Worm (Caenorhabditis elegans) whole organism, late embryonic: ENCODE results near the gene cyp-13B1.

Experiments used
- C08G9.2 ChIP-seq: sonication (generic microtip); optimal IDR thresholded peaks from 2 replicates; lab custom pipeline; 2016; ENCODE audit warnings: mild to moderate bottlenecking, missing genetic modification characterization, moderate library complexity, missing compliant biosample characterization
- C38D4.7 ChIP-seq: fragments of 200-800 bp; sonication (Bioruptor generic); optimal IDR thresholded peaks from 2 replicates; lab custom pipeline; 2018; ENCODE audit warnings: mild to moderate bottlenecking, missing genetic modification characterization, moderate library complexity, missing compliant biosample characterization
- K09A11.1 ChIP-seq: sonication (generic microtip); optimal IDR thresholded peaks from 2 replicates; lab custom pipeline; 2017; ENCODE audit warnings: antibody characterized with exemption, mild to moderate bottlenecking, missing genetic modification characterization, missing compliant biosample characterization; ENCODE audit not compliant: insufficient read depth
- Y22D7AL.16 ChIP-seq: sonication (generic microtip); optimal IDR thresholded peaks from 2 replicates; lab custom pipeline; 2016; ENCODE audit warnings: missing genetic modification characterization, missing compliant biosample characterization
- ahr-1 ChIP-seq: sonication (generic microtip); optimal IDR thresholded peaks from 2 replicates; lab custom pipeline; 2016; ENCODE audit warnings: missing genetic modification characterization, missing compliant biosample characterization
- ceh-2 ChIP-seq: sonication (generic microtip); optimal IDR thresholded peaks from 2 replicates; lab custom pipeline; 2016; ENCODE audit warnings: missing genotype, missing genetic modification characterization, missing compliant biosample characterization
- ceh-22 ChIP-seq: sonication (generic microtip); optimal IDR thresholded peaks from 2 replicates; lab custom pipeline; 2017; ENCODE audit warnings: missing biosample characterization, missing genetic modification characterization
- ceh-24 ChIP-seq: sonication (generic microtip); optimal IDR thresholded peaks from 2 replicates; lab custom pipeline; 2016; ENCODE audit warnings: mild to moderate bottlenecking, missing genetic modification characterization, missing compliant biosample characterization
- ceh-30 ChIP-seq: fragments of 150-350 bp; optimal IDR thresholded peaks from 2 replicates; lab custom pipeline; 2014; ENCODE audit warnings: missing biosample characterization, missing genetic modification characterization
- ceh-34 ChIP-seq: sonication (generic microtip); optimal IDR thresholded peaks from 2 replicates; lab custom pipeline; 2016; ENCODE audit warnings: mild to moderate bottlenecking, missing genetic modification characterization, missing compliant biosample characterization
- ceh-45 ChIP-seq: fragments of 200-800 bp; sonication (Bioruptor generic); IDR thresholded peaks from 2 replicates; pipeline ENCODE4 v1.3.6; 2022; ENCODE audit warnings: missing genetic modification reagents, missing genetic modification characterization, missing compliant biosample characterization
- ceh-9 ChIP-seq: sonication (generic microtip); optimal IDR thresholded peaks from 2 replicates; lab custom pipeline; 2016; ENCODE audit warnings: mild to moderate bottlenecking, missing genetic modification characterization, inconsistent platforms, missing compliant biosample characterization
- che-1 ChIP-seq: sonication (generic microtip); optimal IDR thresholded peaks from 2 replicates; lab custom pipeline; 2016; ENCODE audit warnings: mild to moderate bottlenecking, missing genetic modification characterization, missing compliant biosample characterization
- dve-1 ChIP-seq: sonication (generic microtip); optimal IDR thresholded peaks from 2 replicates; lab custom pipeline; 2017; ENCODE audit warnings: antibody characterized with exemption, mild to moderate bottlenecking, missing genetic modification characterization, missing compliant biosample characterization
- elt-2 ChIP-seq: sonication (generic microtip); optimal IDR thresholded peaks from 2 replicates; lab custom pipeline; 2016; ENCODE audit warnings: missing genetic modification reagents, missing genetic modification characterization, missing compliant biosample characterization
- eyg-1 ChIP-seq: sonication (generic microtip); optimal IDR thresholded peaks from 2 replicates; lab custom pipeline; 2016; ENCODE audit warnings: missing genotype, missing genetic modification characterization, missing compliant biosample characterization
- fax-1 ChIP-seq: sonication (generic microtip); optimal IDR thresholded peaks from 2 replicates; lab custom pipeline; 2016; ENCODE audit warnings: missing genotype, missing genetic modification characterization, missing compliant biosample characterization
- fkh-10 ChIP-seq: fragments of 150-350 bp; optimal IDR thresholded peaks from 2 replicates; lab custom pipeline; 2014; ENCODE audit warnings: missing biosample characterization, missing genetic modification reagents, missing genetic modification characterization
- hlh-15 ChIP-seq: sonication (generic microtip); optimal IDR thresholded peaks from 2 replicates; lab custom pipeline; 2016; ENCODE audit warnings: missing genetic modification characterization, missing compliant biosample characterization
- hlh-30 ChIP-seq: sonication (generic microtip); optimal IDR thresholded peaks from 2 replicates; lab custom pipeline; 2017; ENCODE audit warnings: antibody characterized with exemption, missing genetic modification characterization, missing compliant biosample characterization; ENCODE audit not compliant: insufficient read depth
- hlh-6 ChIP-seq: sonication (generic microtip); optimal IDR thresholded peaks from 2 replicates; lab custom pipeline; 2016; ENCODE audit warnings: missing genotype, missing genetic modification characterization, missing compliant biosample characterization
- hlh-8 ChIP-seq: sonication (generic microtip); optimal IDR thresholded peaks from 2 replicates; lab custom pipeline; 2016; ENCODE audit warnings: missing genotype, missing genetic modification characterization, missing compliant biosample characterization
- nfya-1 ChIP-seq: sonication (generic microtip); optimal IDR thresholded peaks from 2 replicates; lab custom pipeline; 2017; ENCODE audit warnings: missing genetic modification characterization, mild to moderate bottlenecking, missing compliant biosample characterization, antibody characterized with exemption, moderate library complexity
- pag-3 ChIP-seq: sonication (generic microtip); optimal IDR thresholded peaks from 2 replicates; lab custom pipeline; 2016; ENCODE audit warnings: missing compliant biosample characterization, missing genetic modification characterization, borderline replicate concordance
- pat-9 ChIP-seq: fragments of 200-800 bp; sonication (Bioruptor generic); optimal IDR thresholded peaks from 2 replicates; lab custom pipeline; 2018; ENCODE audit warnings: mild to moderate bottlenecking, missing genetic modification characterization, moderate library complexity, missing compliant biosample characterization
- pax-1 ChIP-seq: fragments of 150-350 bp; optimal IDR thresholded peaks from 2 replicates; lab custom pipeline; 2014; ENCODE audit warnings: missing biosample characterization, missing genetic modification characterization
- pqm-1 ChIP-seq: sonication (generic microtip); optimal IDR thresholded peaks from 2 replicates; lab custom pipeline; 2016; ENCODE audit warnings: missing genetic modification characterization, missing compliant biosample characterization
- pros-1 ChIP-seq: fragments of 150-350 bp; optimal IDR thresholded peaks from 2 replicates; lab custom pipeline; 2014; ENCODE audit warnings: missing biosample characterization, missing genetic modification reagents, missing genetic modification characterization
- sdc-2 ChIP-seq: sonication (generic microtip); optimal IDR thresholded peaks from 2 replicates; lab custom pipeline; 2016; ENCODE audit warnings: missing genotype, missing genetic modification characterization, missing compliant biosample characterization
- ttx-3 ChIP-seq: sonication (generic microtip); optimal IDR thresholded peaks from 2 replicates; lab custom pipeline; 2016; ENCODE audit warnings: missing genetic modification reagents, missing genetic modification characterization, missing compliant biosample characterization
- unc-3 ChIP-seq, 2 experiments: fragments of 200-800 bp in 1 of 2; sonication (Bioruptor generic) in 1 of 2; sonication (generic microtip) in 1 of 2; conservative IDR thresholded peaks in 1 of 2; optimal IDR thresholded peaks in 1 of 2; 2 replicates each; pipeline versions ENCODE4 v1.3.6 to Lab custom; 2016 to 2022; ENCODE audit warnings: missing compliant biosample characterization in 2 of 2, missing genetic modification characterization in 2 of 2, missing genetic modification reagents in 1 of 2
- unc-55 ChIP-seq: sonication (generic microtip); optimal IDR thresholded peaks from 2 replicates; lab custom pipeline; 2017; ENCODE audit warnings: missing biosample characterization, missing genetic modification reagents, missing genetic modification characterization

Gene cyp-13B1

DNA sequence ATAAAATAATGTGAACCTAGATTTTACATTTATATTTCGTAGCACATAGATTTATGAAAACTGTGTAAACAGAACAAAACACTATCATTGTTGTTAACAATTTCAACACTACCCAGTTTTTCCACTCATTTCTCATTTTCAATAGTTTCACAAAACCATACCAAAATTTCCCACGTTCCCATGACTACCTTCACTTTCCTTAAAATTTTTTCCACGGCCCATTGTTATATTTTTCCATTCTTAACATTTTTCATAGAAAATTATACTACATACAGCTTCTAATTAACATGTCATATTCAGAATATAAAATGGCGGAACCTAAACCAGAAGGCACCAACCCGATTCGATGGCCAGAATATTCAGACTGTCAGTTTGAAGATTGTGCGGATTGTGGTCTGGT lies 7.7 kb downstream of the cyp-13B1 start, which contains the start of gene F02C12.1:
Gene F02C12.1, plus strand, starts transcription at position 301 of the 400 bp plus-strand sequence.
- TF ChIP-seq Y22D7AL.16 (tag; lab: Kevin White, UChicago) (no peak), unc-55 (GFP tag; lab: Kevin White, UChicago) (no peak), pax-1 (no peak), fax-1 (no peak), ceh-34 (no peak), pros-1 (tag; lab: Kevin White, UChicago) (no peak), pqm-1 (tag; lab: Kevin White, UChicago) (no peak), hlh-15 (no peak), eyg-1 (tag; lab: Kevin White, UChicago) (no peak), pat-9 (tag; lab: Kevin White, UChicago) (no peak), ceh-45 (no peak), K09A11.1 (tag; lab: Kevin White, UChicago) (no peak), elt-2 (tag; lab: Kevin White, UChicago) (no peak)

DNA sequence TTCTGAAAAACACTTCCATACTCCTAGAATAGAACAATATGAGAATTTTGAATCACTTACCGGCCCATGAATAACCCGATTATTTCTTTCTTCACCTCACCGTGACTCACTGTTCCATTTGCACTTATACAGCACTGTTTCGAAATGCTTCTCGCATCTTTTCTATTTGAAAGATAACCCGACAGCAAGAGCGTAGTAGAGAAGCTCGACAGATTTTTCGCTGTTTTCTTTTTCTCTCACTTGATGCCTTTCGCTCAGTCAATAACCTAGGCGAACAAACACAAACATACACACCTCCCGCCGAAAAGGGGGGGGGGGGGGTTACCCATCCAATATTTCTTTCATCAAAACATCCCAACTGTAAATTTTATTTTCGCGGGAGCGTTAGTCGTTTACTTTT lies 8.1 kb downstream of the cyp-13B1 start:
- TF ChIP-seq che-1 (no peak), pax-1 (peak; percentile 21)

DNA sequence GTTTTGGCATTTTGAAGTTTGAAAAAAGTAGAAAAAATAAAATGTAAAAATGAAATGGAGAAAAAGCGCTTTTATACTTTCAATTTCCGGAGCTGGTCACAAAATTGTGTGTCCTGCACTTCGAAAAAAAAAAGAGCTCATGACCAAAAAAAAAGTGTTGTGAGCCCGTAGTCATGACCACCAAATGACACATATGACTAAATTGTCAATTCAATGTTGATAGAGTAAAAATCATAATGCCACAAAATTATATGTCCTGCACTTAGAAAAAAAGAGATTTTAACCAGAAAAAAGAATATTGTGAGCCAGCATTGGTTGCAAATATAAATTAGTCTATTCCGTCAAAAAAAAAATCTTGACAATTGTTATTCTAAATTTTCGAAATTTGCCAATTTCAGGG lies 10.2 kb downstream of the cyp-13B1 start, which contains the start of gene F02C12.2:
Gene F02C12.2, minus strand, starts transcription at position 101 of the 400 bp plus-strand sequence.
- no peak for TF ChIP-seq ceh-22 (tag; lab: Kevin White, UChicago)
- TF ChIP-seq ceh-34, result no peak
- no peak for TF ChIP-seq fkh-10

DNA sequence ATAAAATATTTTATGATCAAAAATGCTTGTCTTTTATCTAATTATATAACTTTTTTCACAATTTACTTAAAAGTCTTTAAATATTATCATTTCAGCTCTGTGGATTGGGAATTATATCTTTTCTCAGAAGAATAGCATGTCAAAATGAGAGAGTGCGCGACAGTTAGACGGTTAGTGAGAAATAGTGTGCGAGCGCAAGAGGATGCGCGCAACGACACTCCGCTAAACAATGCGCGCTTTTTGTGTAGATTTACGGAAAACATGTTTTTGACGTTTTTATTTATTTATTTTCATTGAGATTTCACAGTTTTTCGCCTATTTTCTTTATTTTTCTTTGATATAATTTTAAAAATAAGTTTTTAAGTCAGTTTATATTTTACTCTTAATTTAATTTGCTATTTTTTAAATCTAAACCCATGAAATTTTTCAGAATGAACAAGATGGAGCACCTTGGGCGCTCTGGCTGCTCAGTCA lies 12.9 kb downstream of the cyp-13B1 start, which contains the start of gene F02C12.3:
Gene F02C12.3, plus strand, starts transcription at position 424 of the 474 bp plus-strand sequence.
- TF ChIP-seq unc-55 (GFP tag; lab: Kevin White, UChicago), result peak; percentile 35
- TF ChIP-seq ceh-34, result no peak
- no peak for TF ChIP-seq hlh-15
- TF ChIP-seq dve-1 (tag; lab: Kevin White, UChicago), result peak; percentile 51
- no peak for TF ChIP-seq unc-3 (GFP tag; conservative IDR thresholded peaks at IDR 0.05; lab: Robert Waterston, UW)
- TF ChIP-seq unc-3 (tag; optimal IDR thresholded peaks at IDR 0.05; lab: Kevin White, UChicago), result no peak
- peak; percentile 58 for TF ChIP-seq nfya-1 (tag; lab: Kevin White, UChicago)
- no peak for TF ChIP-seq hlh-30 (tag; lab: Kevin White, UChicago)
- TF ChIP-seq pax-1, result peak; percentile 60
- TF ChIP-seq sdc-2, result peak; percentile 28
- no peak for TF ChIP-seq pros-1 (tag; lab: Kevin White, UChicago)
- no peak for TF ChIP-seq eyg-1 (tag; lab: Kevin White, UChicago)
- no peak for TF ChIP-seq ceh-30
- TF ChIP-seq, all 69 proteins: peak for 5

DNA sequence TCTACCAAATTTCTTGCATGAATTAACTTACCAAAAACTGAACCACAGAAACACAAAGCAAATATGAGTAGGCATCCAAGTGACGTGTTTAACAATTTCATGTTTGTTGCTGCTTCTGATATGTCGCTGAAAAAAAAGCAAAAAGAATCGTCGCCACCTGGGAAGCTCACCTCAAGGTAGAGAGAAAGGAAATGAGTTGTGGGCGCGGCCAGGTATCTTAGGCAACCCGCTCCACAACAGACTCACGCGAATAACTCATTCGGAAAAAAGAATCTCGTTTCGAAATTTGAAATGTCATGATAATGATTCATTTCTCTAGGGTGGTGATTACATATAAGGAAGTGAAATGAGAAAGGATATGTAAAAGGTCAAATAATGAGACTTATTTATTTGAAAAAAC lies 14.5 kb downstream of the cyp-13B1 start, which contains the start of gene irld-2:
Gene irld-2, minus strand, starts transcription at position 101 of the 400 bp plus-strand sequence.
- TF ChIP-seq elt-2 (tag; lab: Kevin White, UChicago), result no peak
- no peak for TF ChIP-seq C38D4.7
- TF ChIP-seq ceh-24 (tag; lab: Kevin White, UChicago), result no peak
- no peak for TF ChIP-seq fax-1
- TF ChIP-seq hlh-6, result no peak
- no peak for TF ChIP-seq ceh-22 (tag; lab: Kevin White, UChicago)
- TF ChIP-seq pag-3, result no peak
- no peak for TF ChIP-seq ceh-9 (tag; lab: Kevin White, UChicago)
- TF ChIP-seq hlh-8, result no peak
- TF ChIP-seq ttx-3 (tag; lab: Kevin White, UChicago), result no peak
- no peak for TF ChIP-seq ahr-1 (tag; lab: Kevin White, UChicago)
- no peak for TF ChIP-seq C08G9.2 (tag; lab: Kevin White, UChicago)
- no peak for TF ChIP-seq ceh-2 (tag; lab: Kevin White, UChicago)
- TF ChIP-seq pqm-1 (tag; lab: Kevin White, UChicago), result no peak
